Fruit fly (Drosophila melanogaster) whole organism, wandering third instar larva: ENCODE data around the gene CG7692.

Experiments
- Abd-B ChIP-seq: fragments of >200 bp; optimal IDR thresholded peaks from 2 replicates; lab custom pipeline; 2017; ENCODE audit warnings: missing biosample characterization, missing genetic modification characterization
- CrebA ChIP-seq: fragments of 200-800 bp; sonication (Bioruptor generic); optimal IDR thresholded peaks from 2 replicates; lab custom pipeline; 2016; ENCODE audit warnings: missing biosample characterization, mild to moderate bottlenecking, missing genetic modification characterization, borderline replicate concordance
- Dfd ChIP-seq: fragments of >200 bp; optimal IDR thresholded peaks from 2 replicates; lab custom pipeline; 2017; ENCODE audit warnings: missing biosample characterization, missing genetic modification characterization
- OdsH ChIP-seq: fragments of 200-800 bp; sonication (Bioruptor generic); optimal IDR thresholded peaks from 2 replicates; lab custom pipeline; 2016; ENCODE audit warnings: missing biosample characterization, mild to moderate bottlenecking, missing genetic modification characterization
- Vsx2 ChIP-seq: fragments of 200-300, 225-300 bp; sonication (Bioruptor generic); optimal IDR thresholded peaks from 2 replicates; lab custom pipeline; 2018; ENCODE audit warnings: missing biosample characterization, missing genetic modification characterization; ENCODE audit not compliant: partially characterized antibody
- br ChIP-seq: fragments of 200-800 bp; sonication (Bioruptor generic); optimal IDR thresholded peaks from 2 replicates; lab custom pipeline; 2016; ENCODE audit warnings: missing biosample characterization, missing genetic modification characterization
- ey ChIP-seq: fragments of 200-800 bp; sonication (Bioruptor generic); optimal IDR thresholded peaks from 2 replicates; lab custom pipeline; 2016; ENCODE audit warnings: missing biosample characterization, missing genetic modification characterization
- foxo ChIP-seq, 2 experiments: fragments of 200-800 bp; sonication (Bioruptor generic); optimal IDR thresholded peaks; 2 replicates in 1 of 2; 3 replicates in 1 of 2; lab custom pipeline; 2016 to 2017; ENCODE audit warnings: missing biosample characterization in 2 of 2, missing genetic modification characterization in 2 of 2
- fru ChIP-seq: fragments of 200-800 bp; sonication (Bioruptor generic); optimal IDR thresholded peaks from 3 replicates; lab custom pipeline; 2016; ENCODE audit warnings: missing biosample characterization, mild to moderate bottlenecking, missing genetic modification characterization
- pan ChIP-seq: fragments of >200 bp; optimal IDR thresholded peaks from 2 replicates; lab custom pipeline; 2017
- psq ChIP-seq: fragments of 200-800 bp; sonication (Bioruptor generic); optimal IDR thresholded peaks from 3 replicates; lab custom pipeline; 2017; ENCODE audit warnings: missing biosample characterization, mild to moderate bottlenecking, missing genetic modification characterization, moderate library complexity
- rgr ChIP-seq: fragments of 200-800 bp; sonication (Bioruptor generic); optimal IDR thresholded peaks from 3 replicates; lab custom pipeline; 2016; ENCODE audit warnings: missing biosample characterization, mild to moderate bottlenecking, missing genetic modification characterization
- sage ChIP-seq: fragments of 200-800 bp; sonication (Bioruptor generic); optimal IDR thresholded peaks from 2 replicates; lab custom pipeline; 2016; ENCODE audit warnings: missing biosample characterization, mild to moderate bottlenecking, missing genetic modification characterization
- usp ChIP-seq: fragments of >200 bp; optimal IDR thresholded peaks from 2 replicates; lab custom pipeline; 2017; ENCODE audit warnings: missing biosample characterization, missing genetic modification characterization

dm6 chr3L:17316220-17316619, 35.4 kb upstream of the CG7692 start:
- TF ChIP-seq rgr (no peak), fru (GFP tag; lab: Kevin White, UChicago) (no peak), foxo (GFP tag; optimal IDR thresholded peaks at IDR 0.05; lab: Kevin White, UChicago) (no peak), Vsx2 (no peak), ey (no peak), pan (lab: Kevin White, UChicago) (no peak), psq (no peak), CrebA (GFP tag; lab: Kevin White, UChicago) (no peak), br (GFP tag; lab: Kevin White, UChicago) (no peak), OdsH (GFP tag; lab: Kevin White, UChicago) (no peak), sage (no peak), usp (no peak), Dfd (GFP tag; lab: Kevin White, UChicago) (no peak), Abd-B (no peak)
